Fruit fly (Drosophila melanogaster): ENCODE measurements around the gene spel1.

DNA sequence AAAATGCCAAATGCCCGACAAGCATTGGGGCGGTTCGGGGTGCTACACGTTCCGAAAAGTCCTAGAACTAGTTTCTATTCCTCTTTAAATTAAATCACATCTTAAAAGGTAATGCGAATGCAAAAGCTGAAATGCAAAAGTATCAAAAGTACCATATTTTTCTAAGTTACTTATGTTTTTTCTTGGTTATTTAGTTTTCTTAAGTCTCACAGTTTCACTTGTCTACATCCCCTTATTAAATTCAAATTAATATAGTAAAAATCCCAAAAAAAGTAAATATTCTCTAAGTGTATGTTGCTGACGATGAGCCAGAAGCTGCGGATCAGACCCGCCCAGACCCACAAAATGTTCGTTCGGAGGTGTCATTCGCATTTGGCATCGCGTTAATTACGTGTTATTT lies 38.8 kb downstream of the spel1 start:
- TF ChIP-seq Lpt (GFP tag; optimal IDR thresholded peaks at IDR 0.05) (no peak), CG1621 (tag; optimal IDR thresholded peaks at IDR 0.05) (no peak), CG9139 (GFP tag; optimal IDR thresholded peaks at IDR 0.05) (no peak), CG16779 (tag; optimal IDR thresholded peaks at IDR 0.05) (no peak), salr (GFP tag; optimal IDR thresholded peaks at IDR 0.05) (no peak), Eip93F (GFP tag; optimal IDR thresholded peaks at IDR 0.05) (no peak), fkh (GFP tag; optimal IDR thresholded peaks at IDR 0.05) (no peak), Hr39 (GFP tag; optimal IDR thresholded peaks at IDR 0.05) (peak; percentile 37), Sox102F (GFP tag; optimal IDR thresholded peaks at IDR 0.05) (no peak), Eip75B (GFP tag; optimal IDR thresholded peaks at IDR 0.05) (peak; percentile 23), dac (GFP tag; optimal IDR thresholded peaks at IDR 0.05) (no peak), CG7368 (GFP tag; optimal IDR thresholded peaks at IDR 0.05) (no peak)

Measured in whole organism, prepupa.